Worm (Caenorhabditis elegans): ENCODE measurements around the gene mak-1.

- TF ChIP-seq akir-1 (GFP tag; optimal IDR thresholded peaks at IDR 0.05): no peak
- TF ChIP-seq efl-1 (GFP tag; optimal IDR thresholded peaks at IDR 0.05): no peak
- no peak for TF ChIP-seq die-1 (tag; optimal IDR thresholded peaks at IDR 0.05)
- TF ChIP-seq ztf-3 (GFP tag; optimal IDR thresholded peaks at IDR 0.05): no peak
- no peak for TF ChIP-seq mes-4 (tag; optimal IDR thresholded peaks at IDR 0.05)
- no peak for TF ChIP-seq ceh-100 (GFP tag; IDR thresholded peaks at IDR 0.05)
- no peak for TF ChIP-seq zfh-2 (GFP tag; conservative IDR thresholded peaks at IDR 0.05)
- TF ChIP-seq unc-62 (GFP tag; optimal IDR thresholded peaks at IDR 0.05): no peak
- TF ChIP-seq ztf-22 (GFP tag; optimal IDR thresholded peaks at IDR 0.05): no peak
Measured at ce11 chrII:8743379-8744173, at the start of gene mak-1.
